Fruit fly (Drosophila melanogaster) whole organism, prepupa: ENCODE results near the gene CG31051.

Source experiments
- Blimp-1 ChIP-seq: fragments of 200-800 bp; sonication (Bioruptor generic); optimal IDR thresholded peaks from 3 replicates; lab custom pipeline; 2017; ENCODE audit warnings: missing biosample characterization, missing genetic modification characterization, mild to moderate bottlenecking, moderate library complexity, missing genetic modification reagents
- CG10631 ChIP-seq: fragments of 200-800 bp; sonication (Bioruptor generic); optimal IDR thresholded peaks from 2 replicates; lab custom pipeline; 2016; ENCODE audit warnings: missing biosample characterization, missing genetic modification characterization
- CG10669 ChIP-seq: fragments of 200-800 bp; sonication (Bioruptor generic); optimal IDR thresholded peaks from 3 replicates; lab custom pipeline; 2018; ENCODE audit warnings: missing biosample characterization, mild to moderate bottlenecking, missing genetic modification characterization, moderate library complexity
- CG11762 ChIP-seq: fragments of 200-800 bp; sonication (Bioruptor generic); optimal IDR thresholded peaks from 3 replicates; lab custom pipeline; 2016; ENCODE audit warnings: missing biosample characterization, missing genetic modification characterization; ENCODE audit not compliant: insufficient read depth
- CG15336 ChIP-seq: fragments of 200-800 bp; sonication (Bioruptor generic); IDR thresholded peaks from 2 replicates; pipeline ENCODE4 v1.3.6; 2022; ENCODE audit warnings: missing biosample characterization, missing genetic modification characterization
- CG1621 ChIP-seq: fragments of 200-800 bp; sonication (Bioruptor generic); optimal IDR thresholded peaks from 3 replicates; lab custom pipeline; 2018; ENCODE audit warnings: missing biosample characterization, mild to moderate bottlenecking, missing genetic modification characterization
- CG16779 ChIP-seq: fragments of 200-800 bp; sonication (Bioruptor generic); optimal IDR thresholded peaks from 3 replicates; lab custom pipeline; 2017; ENCODE audit warnings: missing biosample characterization, mild to moderate bottlenecking, missing genetic modification characterization
- CG3032 ChIP-seq: fragments of 200-800 bp; optimal IDR thresholded peaks from 2 replicates; lab custom pipeline; 2019; ENCODE audit warnings: missing biosample characterization, mild to moderate bottlenecking, missing genetic modification characterization, moderate library complexity
- CG31627 ChIP-seq: fragments of 200-800 bp; sonication (Bioruptor generic); optimal IDR thresholded peaks from 3 replicates; lab custom pipeline; 2016; ENCODE audit warnings: missing biosample characterization, missing genetic modification characterization
- CG32006 ChIP-seq: fragments of 200-800 bp; sonication (Bioruptor generic); optimal IDR thresholded peaks from 3 replicates; lab custom pipeline; 2017; ENCODE audit warnings: missing biosample characterization, mild to moderate bottlenecking, missing genetic modification characterization
- CG34406 ChIP-seq: fragments of 200-800 bp; sonication (Bioruptor generic); optimal IDR thresholded peaks from 3 replicates; lab custom pipeline; 2016; ENCODE audit warnings: missing biosample characterization, missing genetic modification characterization
- CG4318 ChIP-seq: fragments of 200-800 bp; sonication (Bioruptor generic); optimal IDR thresholded peaks from 3 replicates; lab custom pipeline; 2017; ENCODE audit warnings: missing biosample characterization, mild to moderate bottlenecking, missing genetic modification characterization
- CG6163 ChIP-seq: fragments of 200-800 bp; sonication (Bioruptor generic); IDR thresholded peaks from 3 replicates; pipeline ENCODE4 v1.3.6; 2022; ENCODE audit warnings: missing biosample characterization, missing genetic modification characterization
- CG6276 ChIP-seq: fragments of 200-800 bp; sonication (Bioruptor generic); optimal IDR thresholded peaks from 2 replicates; lab custom pipeline; 2017; ENCODE audit warnings: missing biosample characterization, mild to moderate bottlenecking, missing genetic modification characterization
- CG6792 ChIP-seq: fragments of 200-800 bp; sonication (Bioruptor generic); optimal IDR thresholded peaks from 3 replicates; lab custom pipeline; 2016; ENCODE audit warnings: missing biosample characterization, missing genetic modification characterization
- CG6808 ChIP-seq: fragments of 200-800 bp; sonication (Bioruptor generic); optimal IDR thresholded peaks from 3 replicates; lab custom pipeline; 2017; ENCODE audit warnings: missing biosample characterization, missing genetic modification characterization, mild to moderate bottlenecking, moderate library complexity, missing genetic modification reagents
- CG6854 ChIP-seq: fragments of 200-800 bp; sonication (Bioruptor generic); optimal IDR thresholded peaks from 2 replicates; lab custom pipeline; 2017; ENCODE audit warnings: missing biosample characterization, mild to moderate bottlenecking, missing genetic modification characterization
- CG7368 ChIP-seq: fragments of 200-800 bp; sonication (Bioruptor generic); optimal IDR thresholded peaks from 3 replicates; lab custom pipeline; 2016; ENCODE audit warnings: missing biosample characterization, missing genetic modification characterization
- CG8119 ChIP-seq: fragments of 200-800 bp; sonication (Bioruptor generic); IDR thresholded peaks from 3 replicates; pipeline ENCODE4 v1.3.6; 2022; ENCODE audit warnings: missing biosample characterization, missing genetic modification characterization
- CG9139 ChIP-seq: fragments of 200-800 bp; sonication (Bioruptor generic); optimal IDR thresholded peaks from 3 replicates; lab custom pipeline; 2017; ENCODE audit warnings: missing biosample characterization, mild to moderate bottlenecking, missing genetic modification characterization
- Eip75B ChIP-seq: fragments of 200-800 bp; sonication (Bioruptor generic); optimal IDR thresholded peaks from 3 replicates; lab custom pipeline; 2016; ENCODE audit warnings: missing biosample characterization, missing genetic modification characterization
- Ets21C ChIP-seq: fragments of 200-800 bp; sonication (Bioruptor generic); optimal IDR thresholded peaks from 3 replicates; lab custom pipeline; 2016; ENCODE audit warnings: missing biosample characterization, missing genetic modification characterization
- Ets96B ChIP-seq: fragments of 200-800 bp; optimal IDR thresholded peaks from 2 replicates; lab custom pipeline; 2019; ENCODE audit warnings: missing biosample characterization, mild to moderate bottlenecking, missing genetic modification characterization, moderate library complexity
- Gug ChIP-seq: fragments of 200-800 bp; sonication (Bioruptor generic); IDR thresholded peaks from 2 replicates; pipeline ENCODE4 v1.3.6; 2022; ENCODE audit warnings: missing biosample characterization, missing genetic modification characterization
- Hr38 ChIP-seq: sonication (Bioruptor generic); optimal IDR thresholded peaks from 2 replicates; lab custom pipeline; 2016; ENCODE audit warnings: missing biosample characterization, missing genetic modification characterization
- Hr39 ChIP-seq: fragments of 200-800 bp; sonication (Bioruptor generic); optimal IDR thresholded peaks from 2 replicates; lab custom pipeline; 2016; ENCODE audit warnings: missing biosample characterization, missing genetic modification characterization
- Hr4 ChIP-seq: fragments of 200-800 bp; sonication (Bioruptor generic); optimal IDR thresholded peaks from 3 replicates; lab custom pipeline; 2016; ENCODE audit warnings: missing biosample characterization, missing genetic modification characterization
- Lpt ChIP-seq: fragments of 200-800 bp; sonication (Bioruptor generic); optimal IDR thresholded peaks from 3 replicates; lab custom pipeline; 2016; ENCODE audit warnings: missing biosample characterization, missing genetic modification characterization
- Met ChIP-seq: fragments of 200-800 bp; sonication (Bioruptor generic); optimal IDR thresholded peaks from 3 replicates; lab custom pipeline; 2016; ENCODE audit warnings: missing biosample characterization, missing genetic modification characterization
- OdsH ChIP-seq: fragments of 200-800 bp; sonication (Bioruptor generic); optimal IDR thresholded peaks from 3 replicates; lab custom pipeline; 2016; ENCODE audit warnings: missing biosample characterization, missing genetic modification characterization
- Smox ChIP-seq: fragments of 200-800 bp; sonication (Bioruptor generic); optimal IDR thresholded peaks from 3 replicates; lab custom pipeline; 2016; ENCODE audit warnings: missing biosample characterization, missing genetic modification characterization
- Sox14 ChIP-seq: fragments of 200-800 bp; sonication (Bioruptor generic); optimal IDR thresholded peaks from 3 replicates; lab custom pipeline; 2016; ENCODE audit warnings: missing biosample characterization, missing genetic modification characterization
- Sox15 ChIP-seq: fragments of 200-800 bp; sonication (Bioruptor generic); optimal IDR thresholded peaks from 3 replicates; lab custom pipeline; 2016; ENCODE audit warnings: missing biosample characterization, missing genetic modification characterization
- acj6 ChIP-seq: fragments of 200-800 bp; sonication (Bioruptor generic); optimal IDR thresholded peaks from 3 replicates; lab custom pipeline; 2016; ENCODE audit warnings: missing biosample characterization, missing genetic modification characterization
- cyc ChIP-seq: fragments of 200-800 bp; sonication (Bioruptor generic); optimal IDR thresholded peaks from 3 replicates; lab custom pipeline; 2016; ENCODE audit warnings: missing biosample characterization, missing genetic modification characterization
- dac ChIP-seq: fragments of 200-800 bp; sonication (Bioruptor generic); optimal IDR thresholded peaks from 2 replicates; lab custom pipeline; 2017; ENCODE audit warnings: missing biosample characterization, mild to moderate bottlenecking, missing genetic modification characterization
- dsx ChIP-seq: fragments of 200-800 bp; optimal IDR thresholded peaks from 3 replicates; lab custom pipeline; 2019; ENCODE audit warnings: missing biosample characterization, mild to moderate bottlenecking, missing genetic modification characterization, moderate library complexity; ENCODE audit not compliant: poor library complexity, severe bottlenecking
- esn ChIP-seq: fragments of 200-800 bp; sonication (Bioruptor generic); optimal IDR thresholded peaks from 2 replicates; lab custom pipeline; 2016; ENCODE audit warnings: missing biosample characterization, mild to moderate bottlenecking, missing genetic modification characterization, moderate library complexity
- fd59A ChIP-seq: fragments of 200-800 bp; sonication (Bioruptor generic); optimal IDR thresholded peaks from 2 replicates; lab custom pipeline; 2017; ENCODE audit warnings: missing biosample characterization, mild to moderate bottlenecking, missing genetic modification characterization, missing genetic modification reagents
- fd85E ChIP-seq: fragments of 200-800 bp; sonication (Bioruptor generic); optimal IDR thresholded peaks from 3 replicates; lab custom pipeline; 2016; ENCODE audit warnings: missing biosample characterization, missing genetic modification characterization
- fkh ChIP-seq: fragments of 200-800 bp; sonication (Bioruptor generic); optimal IDR thresholded peaks from 3 replicates; lab custom pipeline; 2017; ENCODE audit warnings: missing biosample characterization, mild to moderate bottlenecking, missing genetic modification characterization, moderate library complexity
- lz ChIP-seq: fragments of 200-800 bp; sonication (Bioruptor generic); optimal IDR thresholded peaks from 3 replicates; lab custom pipeline; 2016; ENCODE audit warnings: missing biosample characterization, missing genetic modification characterization
- net ChIP-seq: fragments of 200-800 bp; sonication (Bioruptor generic); optimal IDR thresholded peaks from 3 replicates; lab custom pipeline; 2016; ENCODE audit warnings: missing biosample characterization, missing genetic modification characterization
- pdm3 ChIP-seq: fragments of 200-800 bp; sonication (Bioruptor generic); optimal IDR thresholded peaks from 3 replicates; lab custom pipeline; 2016; ENCODE audit warnings: missing biosample characterization, missing genetic modification characterization
- salr ChIP-seq, 2 experiments: fragments of 200-800 bp; sonication (Bioruptor generic); optimal IDR thresholded peaks; 3 replicates each; lab custom pipeline; 2016 to 2018; ENCODE audit warnings: missing biosample characterization in 2 of 2, missing genetic modification characterization in 2 of 2, mild to moderate bottlenecking in 1 of 2
- spab ChIP-seq: fragments of 200-800 bp; sonication (Bioruptor generic); optimal IDR thresholded peaks from 2 replicates; lab custom pipeline; 2017; ENCODE audit warnings: missing biosample characterization, mild to moderate bottlenecking, missing genetic modification characterization, missing genetic modification reagents
- ss ChIP-seq, 2 experiments: fragments of 200-800 bp; sonication (Bioruptor generic); optimal IDR thresholded peaks; 2 replicates in 1 of 2; 3 replicates in 1 of 2; lab custom pipeline; 2017 to 2018; ENCODE audit warnings: mild to moderate bottlenecking in 2 of 2, missing biosample characterization in 2 of 2, missing genetic modification characterization in 2 of 2, moderate library complexity in 1 of 2
- svp ChIP-seq: fragments of 200-800 bp; sonication (Bioruptor generic); peaks from one replicate; lab custom pipeline; 2016; ENCODE audit warnings: missing biosample characterization, missing genetic modification characterization
- topi ChIP-seq: fragments of 200-800 bp; sonication (Bioruptor generic); optimal IDR thresholded peaks from 3 replicates; lab custom pipeline; 2016; ENCODE audit warnings: missing biosample characterization, missing genetic modification characterization
- vri ChIP-seq: fragments of 200-800 bp; sonication (Bioruptor generic); optimal IDR thresholded peaks from 3 replicates; lab custom pipeline; 2016; ENCODE audit warnings: missing biosample characterization, mild to moderate bottlenecking, missing genetic modification characterization

Gene CG31051

DNA sequence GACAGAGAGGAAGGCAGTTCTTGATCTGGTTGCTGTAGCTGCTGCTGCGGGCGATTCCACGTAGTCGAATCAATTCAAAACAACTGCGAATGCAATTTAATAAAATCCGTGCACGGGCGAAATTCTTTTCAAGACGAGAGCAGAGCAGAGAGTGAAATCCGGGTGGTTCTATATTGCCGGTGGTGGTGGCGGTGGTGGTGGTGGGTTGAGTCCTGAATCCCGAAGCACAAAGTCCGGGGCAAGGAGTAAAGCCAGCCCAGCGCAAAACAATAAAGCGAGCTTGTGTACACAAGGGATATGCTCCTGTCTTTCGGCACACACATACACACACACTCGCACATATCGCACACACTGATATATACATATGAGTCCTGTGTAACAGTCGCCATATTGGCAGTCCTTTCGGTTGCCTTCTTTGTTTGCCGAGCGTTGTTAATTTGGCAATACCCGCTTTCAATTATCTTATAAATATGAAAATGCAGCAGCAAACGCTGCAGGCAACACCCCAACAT, 41.1 kb upstream of the CG31051 start:
- TF ChIP-seq Hr38 (GFP tag; lab: Kevin White, UChicago) (no peak), fkh (GFP tag; lab: Kevin White, UChicago) (peak; percentile 63)

DNA sequence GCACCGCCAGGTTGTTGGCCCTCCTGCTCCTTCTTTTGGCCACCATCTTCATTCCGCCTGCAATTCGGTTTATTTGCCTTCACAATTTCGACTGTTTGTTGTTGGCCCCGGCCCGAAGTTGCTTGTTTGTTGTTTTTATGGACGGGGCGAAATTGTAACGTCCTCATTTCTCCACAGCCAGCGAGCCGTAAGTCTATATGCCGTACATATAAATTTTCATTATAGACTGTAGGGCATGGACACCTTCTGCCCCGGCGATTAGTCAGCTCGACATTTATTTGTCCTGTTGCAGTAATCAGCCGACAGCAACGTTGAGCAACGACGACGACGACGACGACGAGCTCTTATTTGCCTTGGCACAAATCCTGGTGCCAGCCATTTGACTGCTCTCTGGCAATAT, 38.5 kb upstream of the CG31051 start:
- TF ChIP-seq Eip75B, result no peak
- TF ChIP-seq Blimp-1 (GFP tag; lab: Kevin White, UChicago), result peak; percentile 5
- no peak for TF ChIP-seq dac (GFP tag; lab: Kevin White, UChicago)
- TF ChIP-seq cyc (GFP tag; lab: Kevin White, UChicago), result no peak
- no peak for TF ChIP-seq fd59A
- TF ChIP-seq svp (GFP tag; lab: Kevin White, UChicago), result peak; percentile 63
- TF ChIP-seq topi, result peak; percentile 7
- no peak for TF ChIP-seq CG4318 (GFP tag; lab: Kevin White, UChicago)
- TF ChIP-seq fd85E (GFP tag; lab: Kevin White, UChicago), result no peak
- no peak for TF ChIP-seq Ets96B (tag; lab: Kevin White, UChicago)
- TF ChIP-seq Lpt, result no peak
- TF ChIP-seq lz (GFP tag; lab: Kevin White, UChicago), result no peak
- TF ChIP-seq Sox15 (GFP tag; lab: Kevin White, UChicago), result no peak
- TF ChIP-seq dsx (GFP tag; lab: Kevin White, UChicago), result no peak
- TF ChIP-seq CG15336 (GFP tag; lab: Robert Waterston, UW), result no peak
- no peak for TF ChIP-seq CG3032 (tag; lab: Kevin White, UChicago)
- no peak for TF ChIP-seq Smox (GFP tag; lab: Kevin White, UChicago)
- peak; percentile 70 for TF ChIP-seq fkh (GFP tag; lab: Kevin White, UChicago)
- TF ChIP-seq CG6276 (GFP tag; lab: Kevin White, UChicago), result no peak
- no peak for TF ChIP-seq net (GFP tag; lab: Kevin White, UChicago)
- TF ChIP-seq ss (GFP tag; optimal IDR thresholded peaks at IDR 0.05; lab: Kevin White, UChicago), result no peak
- TF ChIP-seq Hr4 (GFP tag; lab: Kevin White, UChicago), result no peak
- TF ChIP-seq CG1621 (tag; lab: Kevin White, UChicago), result no peak
- no peak for TF ChIP-seq CG16779 (tag; lab: Kevin White, UChicago)
- no peak for TF ChIP-seq OdsH (GFP tag; lab: Kevin White, UChicago)
- TF ChIP-seq CG7368, result no peak
- no peak for TF ChIP-seq Sox14 (GFP tag; lab: Kevin White, UChicago)
- TF ChIP-seq CG6854 (GFP tag; lab: Kevin White, UChicago), result peak; percentile 24
- no peak for TF ChIP-seq CG10631 (GFP tag; lab: Kevin White, UChicago)
- TF ChIP-seq CG6163 (GFP tag; lab: Robert Waterston, UW), result 0 out of 3 replicates have a peak, but pooled peaks have one; percentile 5
- TF ChIP-seq Hr39 (GFP tag; lab: Kevin White, UChicago), result no peak
- no peak for TF ChIP-seq CG31627
- TF ChIP-seq vri (GFP tag; lab: Kevin White, UChicago), result peak; percentile 32
- TF ChIP-seq CG6808 (GFP tag; lab: Kevin White, UChicago), result no peak
- no peak for TF ChIP-seq CG34406 (GFP tag; lab: Kevin White, UChicago)
- TF ChIP-seq Gug (GFP tag; lab: Robert Waterston, UW), result no peak
- no peak for TF ChIP-seq CG11762
- TF ChIP-seq CG8119 (GFP tag; lab: Robert Waterston, UW), result no peak
- no peak for TF ChIP-seq pdm3
- peak; percentile 36 for TF ChIP-seq Met (GFP tag; lab: Kevin White, UChicago)
- TF ChIP-seq CG10669, result no peak
- TF ChIP-seq esn, result peak; percentile 35
- no peak for TF ChIP-seq Hr38 (GFP tag; lab: Kevin White, UChicago)
- no peak for TF ChIP-seq spab
- no peak for TF ChIP-seq salr (GFP tag; optimal IDR thresholded peaks at IDR 0.05; lab: Kevin White, UChicago)
- no peak for TF ChIP-seq acj6 (GFP tag; lab: Kevin White, UChicago)
- no peak for TF ChIP-seq Ets21C (GFP tag; lab: Kevin White, UChicago)
- no peak for TF ChIP-seq CG32006
- TF ChIP-seq CG6792 (GFP tag; lab: Kevin White, UChicago), result peak; percentile 40
- no peak for TF ChIP-seq CG9139 (GFP tag; lab: Kevin White, UChicago)
